Worm (Caenorhabditis elegans) whole organism, mixed stage, embryonic: ENCODE data around the gene bca-1.

Experiments used
- M03D4.4 ChIP-seq: sonication (generic microtip); optimal IDR thresholded peaks from 2 replicates; lab custom pipeline; 2017; ENCODE audit warnings: mild to moderate bottlenecking, missing genetic modification characterization, missing compliant biosample characterization
- bed-3 ChIP-seq: fragments of 200-800 bp; sonication (Bioruptor generic); optimal IDR thresholded peaks from 3 replicates; lab custom pipeline; 2018; ENCODE audit warnings: mild to moderate bottlenecking, missing genetic modification characterization, moderate library complexity, missing compliant biosample characterization
- blmp-1 ChIP-seq: fragments of 150-350 bp; optimal IDR thresholded peaks from 2 replicates; lab custom pipeline; 2014; ENCODE audit warnings: missing biosample characterization, missing genetic modification characterization
- ceh-39 ChIP-seq: fragments of 150-350 bp; optimal IDR thresholded peaks from 2 replicates; lab custom pipeline; 2014; ENCODE audit warnings: missing biosample characterization, missing genetic modification characterization
- ceh-43 ChIP-seq: fragments of 200-800 bp; sonication (Bioruptor generic); optimal IDR thresholded peaks from 2 replicates; lab custom pipeline; 2018; ENCODE audit warnings: mild to moderate bottlenecking, missing genetic modification characterization, moderate library complexity, missing compliant biosample characterization
- ceh-83 ChIP-seq: fragments of 200-800 bp; sonication (Bioruptor generic); optimal IDR thresholded peaks from 2 replicates; lab custom pipeline; 2018; ENCODE audit warnings: mild to moderate bottlenecking, missing genetic modification characterization, missing compliant biosample characterization
- ces-1 ChIP-seq: fragments of 150-350 bp; optimal IDR thresholded peaks from 2 replicates; lab custom pipeline; 2014; ENCODE audit warnings: missing biosample characterization, missing genetic modification reagents, missing genetic modification characterization
- cnd-1 ChIP-seq: fragments of 200-800 bp; sonication (Bioruptor generic); optimal IDR thresholded peaks from 2 replicates; lab custom pipeline; 2018; ENCODE audit warnings: mild to moderate bottlenecking, missing genetic modification characterization, missing compliant biosample characterization
- drap-1 ChIP-seq: fragments of 200-800 bp; sonication (Bioruptor generic); optimal IDR thresholded peaks from 3 replicates; lab custom pipeline; 2018; ENCODE audit warnings: mild to moderate bottlenecking, missing genetic modification characterization, missing compliant biosample characterization
- elt-3 ChIP-seq: fragments of 150-350 bp; optimal IDR thresholded peaks from 2 replicates; lab custom pipeline; 2014; ENCODE audit warnings: missing biosample characterization, missing genetic modification characterization
- flh-1 ChIP-seq: fragments of 200-800 bp; sonication (Bioruptor generic); optimal IDR thresholded peaks from 2 replicates; lab custom pipeline; 2018; ENCODE audit warnings: mild to moderate bottlenecking, missing genetic modification characterization, moderate library complexity, missing compliant biosample characterization
- ham-2 ChIP-seq: fragments of 200-800 bp; sonication (Bioruptor generic); optimal IDR thresholded peaks from 2 replicates; lab custom pipeline; 2018; ENCODE audit warnings: mild to moderate bottlenecking, missing genetic modification characterization, missing compliant biosample characterization
- hlh-1 ChIP-seq: fragments of 150-350 bp; optimal IDR thresholded peaks from 2 replicates; lab custom pipeline; 2014; ENCODE audit warnings: missing biosample characterization, missing genetic modification reagents, missing genetic modification characterization
- lin-13 ChIP-seq: fragments of 150-350 bp; optimal IDR thresholded peaks from 2 replicates; lab custom pipeline; 2014; ENCODE audit warnings: missing biosample characterization, missing genetic modification characterization
- lin-32 ChIP-seq: fragments of 200-800 bp; sonication (Bioruptor generic); optimal IDR thresholded peaks from 2 replicates; lab custom pipeline; 2018; ENCODE audit warnings: mild to moderate bottlenecking, missing genetic modification characterization, missing compliant biosample characterization
- lsy-2 ChIP-seq: fragments of 150-350 bp; optimal IDR thresholded peaks from 2 replicates; lab custom pipeline; 2014; ENCODE audit warnings: missing biosample characterization, missing genetic modification characterization
- mep-1 ChIP-seq: fragments of 150-350 bp; optimal IDR thresholded peaks from 2 replicates; lab custom pipeline; 2017; ENCODE audit warnings: missing biosample characterization, missing genetic modification reagents, missing genetic modification characterization, inconsistent platforms
- mls-2 ChIP-seq: sonication (generic microtip); optimal IDR thresholded peaks from 2 replicates; lab custom pipeline; 2016; ENCODE audit warnings: mild to moderate bottlenecking, missing genetic modification characterization, moderate library complexity, missing compliant biosample characterization
- nhr-12 ChIP-seq: fragments of 150-350 bp; optimal IDR thresholded peaks from 2 replicates; lab custom pipeline; 2014; ENCODE audit warnings: missing biosample characterization, missing genetic modification characterization
- nhr-2 ChIP-seq: fragments of 150-350 bp; optimal IDR thresholded peaks from 2 replicates; lab custom pipeline; 2014; ENCODE audit warnings: missing biosample characterization, missing genetic modification characterization
- nhr-237 ChIP-seq: fragments of 150-350 bp; optimal IDR thresholded peaks from 2 replicates; lab custom pipeline; 2014; ENCODE audit warnings: missing biosample characterization, missing genetic modification characterization
- nhr-28 ChIP-seq: fragments of 150-350 bp; optimal IDR thresholded peaks from 2 replicates; lab custom pipeline; 2014; ENCODE audit warnings: missing biosample characterization, missing genetic modification characterization
- nhr-76 ChIP-seq: sonication (generic microtip); optimal IDR thresholded peaks from 2 replicates; lab custom pipeline; 2017; ENCODE audit warnings: missing biosample characterization, missing genetic modification characterization
- sem-2 ChIP-seq: fragments of 200-800 bp; sonication (Bioruptor generic); optimal IDR thresholded peaks from 2 replicates; lab custom pipeline; 2018; ENCODE audit warnings: mild to moderate bottlenecking, missing genetic modification characterization, missing compliant biosample characterization
- snpc-4 ChIP-seq: fragments of 150-350 bp; optimal IDR thresholded peaks from 2 replicates; lab custom pipeline; 2014; ENCODE audit warnings: missing biosample characterization, missing genetic modification characterization
- sptf-1 ChIP-seq: sonication (generic microtip); optimal IDR thresholded peaks from 2 replicates; lab custom pipeline; 2017; ENCODE audit warnings: mild to moderate bottlenecking, missing genetic modification characterization, moderate library complexity, missing compliant biosample characterization
- tbx-8 ChIP-seq: fragments of 200-800 bp; sonication (Bioruptor generic); optimal IDR thresholded peaks from 2 replicates; lab custom pipeline; 2018; ENCODE audit warnings: mild to moderate bottlenecking, missing genetic modification characterization, moderate library complexity, missing compliant biosample characterization
- unc-120 ChIP-seq: sonication (generic microtip); optimal IDR thresholded peaks from 2 replicates; lab custom pipeline; 2017; ENCODE audit warnings: missing genetic modification characterization, missing compliant biosample characterization; ENCODE audit not compliant: poor library complexity, severe bottlenecking
- unc-39 ChIP-seq: fragments of 150-350 bp; optimal IDR thresholded peaks from 2 replicates; lab custom pipeline; 2014; ENCODE audit warnings: missing biosample characterization, missing genetic modification characterization
- unc-62 ChIP-seq: fragments of 150-350 bp; optimal IDR thresholded peaks from 2 replicates; lab custom pipeline; 2014; ENCODE audit warnings: missing biosample characterization, missing genetic modification reagents, missing genetic modification characterization
- zip-8 ChIP-seq: fragments of 150-350 bp; optimal IDR thresholded peaks from 2 replicates; lab custom pipeline; 2014; ENCODE audit warnings: missing biosample characterization, missing genetic modification characterization
- ztf-11 ChIP-seq: fragments of 150-350 bp; optimal IDR thresholded peaks from 2 replicates; lab custom pipeline; 2014; ENCODE audit warnings: missing biosample characterization, missing genetic modification characterization

Gene bca-1

ce11 chrX:6206305-6206704 lies 1.8 kb upstream of the bca-1 start, which contains the start of gene mtp-18:
TSS of gene mtp-18 (minus strand) at chrX:6206405.
- TF ChIP-seq ztf-11 = no peak
- TF ChIP-seq nhr-2 (tag; lab: Kevin White, UChicago) = no peak
- TF ChIP-seq nhr-237 (tag; lab: Kevin White, UChicago) = no peak
- TF ChIP-seq nhr-12 = no peak
- TF ChIP-seq bed-3 = no peak
- no peak for TF ChIP-seq lin-32
- TF ChIP-seq ceh-83 = no peak
- no peak for TF ChIP-seq ces-1
- TF ChIP-seq mep-1 = no peak
- no peak for TF ChIP-seq unc-39 (tag; lab: Kevin White, UChicago)
- TF ChIP-seq, all 35 proteins: peak for 0

- no peak for TF ChIP-seq M03D4.4 (tag; lab: Kevin White, UChicago)
- no peak for TF ChIP-seq nhr-76 (tag; lab: Kevin White, UChicago)
- TF ChIP-seq ces-1 = no peak
- TF ChIP-seq lin-32 = no peak
- no peak for TF ChIP-seq sem-2 (GFP tag; lab: Kevin White, UChicago)
- TF ChIP-seq tbx-8 (GFP tag; lab: Kevin White, UChicago) = no peak
- no peak for TF ChIP-seq unc-39 (tag; lab: Kevin White, UChicago)
- TF ChIP-seq hlh-1 (tag; lab: Kevin White, UChicago) = no peak
- no peak for TF ChIP-seq ceh-83
Measured at ce11 chrX:6205325-6205724, 779 bp upstream of the bca-1 start.

ce11 chrX:6203315-6203714 lies 1.2 kb downstream of the bca-1 start:
- TF ChIP-seq nhr-28 (no peak), nhr-2 (tag; lab: Kevin White, UChicago) (no peak), lin-32 (no peak), mls-2 (tag; lab: Kevin White, UChicago) (no peak), ham-2 (GFP tag; lab: Kevin White, UChicago) (no peak), cnd-1 (no peak), M03D4.4 (tag; lab: Kevin White, UChicago) (no peak), hlh-1 (tag; lab: Kevin White, UChicago) (no peak), lin-13 (no peak), drap-1 (GFP tag; lab: Kevin White, UChicago) (no peak), unc-62 (GFP tag; lab: Kevin White, UChicago) (no peak), tbx-8 (GFP tag; lab: Kevin White, UChicago) (no peak), lsy-2 (tag; lab: Kevin White, UChicago) (no peak), blmp-1 (tag; lab: Kevin White, UChicago) (no peak)

DNA sequence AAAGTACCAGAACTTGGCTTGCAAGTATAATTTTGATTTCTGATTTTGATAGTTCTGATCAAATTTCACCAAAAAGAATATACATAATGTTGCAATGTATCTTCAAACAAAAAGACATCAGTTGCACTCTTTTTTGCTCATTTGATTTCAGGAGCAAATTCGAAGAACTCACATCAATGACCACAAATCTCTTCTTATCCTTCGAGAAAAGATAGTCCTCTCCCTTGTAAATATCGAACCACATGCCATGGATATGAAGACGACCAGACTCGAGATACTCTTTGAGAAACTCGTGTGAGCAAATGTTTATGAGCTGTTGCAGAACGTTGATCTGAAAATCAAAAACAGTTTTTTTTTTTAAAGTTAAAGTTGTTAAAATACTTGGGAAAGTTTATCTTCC lies 1.7 kb downstream of the bca-1 start:
- TF ChIP-seq ceh-43 (GFP tag; lab: Kevin White, UChicago) (no peak), ztf-11 (no peak), lin-32 (no peak), M03D4.4 (tag; lab: Kevin White, UChicago) (no peak), hlh-1 (tag; lab: Kevin White, UChicago) (no peak), ham-2 (GFP tag; lab: Kevin White, UChicago) (no peak)

- no peak for TF ChIP-seq sem-2 (GFP tag; lab: Kevin White, UChicago)
- TF ChIP-seq unc-39 (tag; lab: Kevin White, UChicago) = no peak
- no peak for TF ChIP-seq drap-1 (GFP tag; lab: Kevin White, UChicago)
- TF ChIP-seq nhr-2 (tag; lab: Kevin White, UChicago) = no peak
- TF ChIP-seq ham-2 (GFP tag; lab: Kevin White, UChicago) = no peak
- no peak for TF ChIP-seq snpc-4 (tag; lab: Kevin White, UChicago)
- no peak for TF ChIP-seq ceh-43 (GFP tag; lab: Kevin White, UChicago)
- no peak for TF ChIP-seq zip-8 (tag; lab: Kevin White, UChicago)
- TF ChIP-seq sptf-1 (tag; lab: Kevin White, UChicago) = no peak
- TF ChIP-seq lin-32 = no peak
- no peak for TF ChIP-seq hlh-1 (tag; lab: Kevin White, UChicago)
- no peak for TF ChIP-seq unc-120
- no peak for TF ChIP-seq lin-13
- no peak for TF ChIP-seq ztf-11
- no peak for TF ChIP-seq ces-1
- no peak for TF ChIP-seq mep-1
- TF ChIP-seq bed-3 = no peak
- TF ChIP-seq flh-1 (GFP tag; lab: Kevin White, UChicago) = no peak
Measured at ce11 chrX:6201542-6201941, 3.0 kb downstream of the bca-1 start.

- TF ChIP-seq elt-3 (no peak), drap-1 (GFP tag; lab: Kevin White, UChicago) (no peak), snpc-4 (tag; lab: Kevin White, UChicago) (no peak), blmp-1 (tag; lab: Kevin White, UChicago) (no peak), ceh-43 (GFP tag; lab: Kevin White, UChicago) (no peak), tbx-8 (GFP tag; lab: Kevin White, UChicago) (no peak), ceh-39 (tag; lab: Kevin White, UChicago) (no peak), ceh-83 (no peak), unc-39 (tag; lab: Kevin White, UChicago) (no peak), lin-13 (no peak), mep-1 (no peak)
Measured at ce11 chrX:6196627-6197026, 7.9 kb downstream of the bca-1 start, which contains the start of gene daf-9. TSS of gene daf-9 (plus strand) at chrX:6196927.
